Fruit fly (Drosophila melanogaster) S2 (cell line): ENCODE results near the gene Obp19a.

Experiments
- CG8478 ChIP-seq: fragments of >200 bp; optimal IDR thresholded peaks from 2 replicates; lab custom pipeline; 2018
- CTCF ChIP-seq, 2 experiments: fragments of >200 bp; optimal IDR thresholded peaks; 2 replicates each; lab custom pipeline; 2018

- TF ChIP-seq CG8478 (lab: Kevin White, UChicago): no peak
- TF ChIP-seq CTCF (optimal IDR thresholded peaks at IDR 0.05; lab: Kevin White, UChicago): no peak
Measured at dm6 chrX:20390706-20391105, 24.8 kb upstream of the Obp19a start, which contains the start of gene jb.
